Fruit fly (Drosophila melanogaster) whole organism: Measurements from ENCODE around the gene RpL7A.

ENCODE experiments used
- CG8478 ChIP-seq: fragments of >200 bp; optimal IDR thresholded peaks from 2 replicates; lab custom pipeline; 2018; ENCODE audit warnings: inconsistent platforms
- pan ChIP-seq: fragments of >200 bp; optimal IDR thresholded peaks from 2 replicates; lab custom pipeline; 2017
- psq ChIP-seq: fragments of >200 bp; optimal IDR thresholded peaks from 2 replicates; lab custom pipeline; 2017

dm6 chrX:6550118-6550502 is 17.0 kb upstream of the RpL7A start:
- TF ChIP-seq psq (lab: Kevin White, UChicago) (no peak), pan (no peak), CG8478 (lab: Kevin White, UChicago) (no peak)
